Fruit fly (Drosophila melanogaster) whole organism, pupa: ENCODE results near the gene mRpS30.

Experiments
- CG10348 ChIP-seq: fragments of 200-800 bp; sonication (Bioruptor generic); IDR thresholded peaks from 2 replicates; pipeline ENCODE4 v1.3.6; 2022; ENCODE audit warnings: missing biosample characterization, missing genetic modification characterization
- CG12605 ChIP-seq: fragments of 200-800 bp; sonication (Bioruptor generic); IDR thresholded peaks from 2 replicates; pipeline ENCODE4 v1.3.6; 2022; ENCODE audit warnings: missing biosample characterization, missing genetic modification characterization
- CG13204 ChIP-seq: fragments of 200-800 bp; sonication (Bioruptor generic); optimal IDR thresholded peaks from 2 replicates; lab custom pipeline; 2018; ENCODE audit warnings: missing biosample characterization, mild to moderate bottlenecking, missing genetic modification characterization, moderate library complexity
- CG14655 ChIP-seq: fragments of 200-800 bp; sonication (Bioruptor generic); optimal IDR thresholded peaks from 3 replicates; lab custom pipeline; 2017; ENCODE audit warnings: mild to moderate bottlenecking, missing biosample characterization, missing genetic modification reagents, missing genetic modification characterization
- CG15710 ChIP-seq: fragments of 200-800 bp; sonication (Bioruptor generic); optimal IDR thresholded peaks from 2 replicates; lab custom pipeline; 2018; ENCODE audit warnings: missing biosample characterization, mild to moderate bottlenecking, missing genetic modification characterization, moderate library complexity
- CG17806 ChIP-seq: fragments of 200-800 bp; sonication (Bioruptor generic); optimal IDR thresholded peaks from 2 replicates; lab custom pipeline; 2018; ENCODE audit warnings: missing biosample characterization, mild to moderate bottlenecking, missing genetic modification characterization, moderate library complexity
- CG32121 ChIP-seq: fragments of 200-800 bp; sonication (Bioruptor generic); IDR thresholded peaks from 2 replicates; pipeline ENCODE4 v1.3.6; 2022; ENCODE audit warnings: missing biosample characterization, missing genetic modification characterization
- CG34367 ChIP-seq: fragments of 200-800 bp; sonication (Bioruptor generic); optimal IDR thresholded peaks from 2 replicates; lab custom pipeline; 2018; ENCODE audit warnings: missing biosample characterization, mild to moderate bottlenecking, missing genetic modification characterization
- CG4496 ChIP-seq: fragments of 200-800 bp; sonication (Bioruptor generic); IDR thresholded peaks from 3 replicates; pipeline ENCODE4 v1.3.6; 2022; ENCODE audit warnings: missing biosample characterization, missing genetic modification characterization
- CG8159 ChIP-seq: fragments of 200-800 bp; sonication (Bioruptor generic); optimal IDR thresholded peaks from 3 replicates; lab custom pipeline; 2018; ENCODE audit warnings: missing biosample characterization, mild to moderate bottlenecking, missing genetic modification characterization, moderate library complexity
- CG8301 ChIP-seq: fragments of 200-800 bp; sonication (Bioruptor generic); optimal IDR thresholded peaks from 2 replicates; lab custom pipeline; 2018; ENCODE audit warnings: missing biosample characterization, mild to moderate bottlenecking, missing genetic modification characterization
- CG9948 ChIP-seq: fragments of 200-800 bp; sonication (Bioruptor generic); optimal IDR thresholded peaks from 2 replicates; lab custom pipeline; 2018; ENCODE audit warnings: missing biosample characterization, mild to moderate bottlenecking, missing genetic modification characterization, moderate library complexity
- D1 ChIP-seq: fragments of 200-800 bp; sonication (Bioruptor generic); optimal IDR thresholded peaks from 2 replicates; lab custom pipeline; 2018; ENCODE audit warnings: missing biosample characterization, mild to moderate bottlenecking, missing genetic modification characterization, moderate library complexity
- EcR ChIP-seq: fragments of 200-800 bp; sonication (Bioruptor generic); optimal IDR thresholded peaks from 3 replicates; lab custom pipeline; 2019; ENCODE audit warnings: missing biosample characterization, missing genetic modification characterization, mild to moderate bottlenecking, moderate library complexity, missing genetic modification reagents
- Ets98B ChIP-seq: fragments of 200-800 bp; sonication (Bioruptor generic); IDR thresholded peaks from 2 replicates; pipeline ENCODE4 v1.3.6; 2022; ENCODE audit warnings: missing biosample characterization, missing genetic modification characterization
- Pif1A ChIP-seq: fragments of 200-800 bp; sonication (Bioruptor generic); optimal IDR thresholded peaks from 3 replicates; lab custom pipeline; 2016; ENCODE audit warnings: missing biosample characterization, missing genetic modification characterization
- Pif1B ChIP-seq: fragments of 200-800 bp; sonication (Bioruptor generic); optimal IDR thresholded peaks from 3 replicates; lab custom pipeline; 2016; ENCODE audit warnings: missing biosample characterization, missing genetic modification characterization
- Snoo ChIP-seq: fragments of 200-800 bp; sonication (Bioruptor generic); optimal IDR thresholded peaks from 3 replicates; lab custom pipeline; 2017; ENCODE audit warnings: missing biosample characterization, mild to moderate bottlenecking, missing genetic modification characterization, inconsistent platforms
- fd96Ca ChIP-seq: fragments of 200-800 bp; sonication (Bioruptor generic); IDR thresholded peaks from 3 replicates; pipeline ENCODE4 v1.3.6; 2022; ENCODE audit warnings: missing biosample characterization, missing genetic modification characterization
- gl ChIP-seq: fragments of 200-800 bp; sonication (Bioruptor generic); optimal IDR thresholded peaks from 2 replicates; lab custom pipeline; 2018; ENCODE audit warnings: missing biosample characterization, mild to moderate bottlenecking, missing genetic modification characterization
- rn ChIP-seq: fragments of 200-800 bp; sonication (Bioruptor generic); IDR thresholded peaks from 2 replicates; pipeline ENCODE4 v1.3.6; 2022; ENCODE audit warnings: missing biosample characterization, missing genetic modification characterization

Gene mRpS30

dm6 chrX:15814485-15814884, 28.6 kb downstream of the mRpS30 start:
- no peak for TF ChIP-seq CG12605
- no peak for TF ChIP-seq CG17806 (tag; lab: Kevin White, UChicago)
- no peak for TF ChIP-seq CG15710 (tag; lab: Kevin White, UChicago)
- TF ChIP-seq CG8159 (tag; lab: Kevin White, UChicago), result no peak
- TF ChIP-seq CG9948 (tag; lab: Kevin White, UChicago), result no peak
- TF ChIP-seq Pif1A (GFP tag; lab: Kevin White, UChicago), result no peak
- no peak for TF ChIP-seq CG34367 (tag; lab: Kevin White, UChicago)
- TF ChIP-seq EcR (GFP tag; lab: Kevin White, UChicago), result no peak
- no peak for TF ChIP-seq CG8301
- TF ChIP-seq Pif1B (GFP tag; lab: Kevin White, UChicago), result no peak
- no peak for TF ChIP-seq CG32121 (GFP tag; lab: Robert Waterston, UW)
- no peak for TF ChIP-seq rn (GFP tag; lab: Robert Waterston, UW)
- TF ChIP-seq Snoo (tag; lab: Kevin White, UChicago), result no peak
- TF ChIP-seq fd96Ca (GFP tag; lab: Robert Waterston, UW), result no peak
- no peak for TF ChIP-seq CG13204 (GFP tag; lab: Kevin White, UChicago)
- TF ChIP-seq gl (tag; lab: Kevin White, UChicago), result no peak
- no peak for TF ChIP-seq CG4496
- no peak for TF ChIP-seq Ets98B (GFP tag; lab: Robert Waterston, UW)
- no peak for TF ChIP-seq CG14655 (GFP tag; lab: Kevin White, UChicago)
- no peak for TF ChIP-seq CG10348

- TF ChIP-seq EcR (GFP tag; lab: Kevin White, UChicago) (no peak), CG34367 (tag; lab: Kevin White, UChicago) (no peak), CG9948 (tag; lab: Kevin White, UChicago) (no peak), CG15710 (tag; lab: Kevin White, UChicago) (no peak), Pif1A (GFP tag; lab: Kevin White, UChicago) (no peak), CG12605 (no peak), D1 (no peak), CG8301 (no peak)
These were observed 30.3 kb downstream of the mRpS30 start for dm6 chrX:15816127-15816526.

DNA sequence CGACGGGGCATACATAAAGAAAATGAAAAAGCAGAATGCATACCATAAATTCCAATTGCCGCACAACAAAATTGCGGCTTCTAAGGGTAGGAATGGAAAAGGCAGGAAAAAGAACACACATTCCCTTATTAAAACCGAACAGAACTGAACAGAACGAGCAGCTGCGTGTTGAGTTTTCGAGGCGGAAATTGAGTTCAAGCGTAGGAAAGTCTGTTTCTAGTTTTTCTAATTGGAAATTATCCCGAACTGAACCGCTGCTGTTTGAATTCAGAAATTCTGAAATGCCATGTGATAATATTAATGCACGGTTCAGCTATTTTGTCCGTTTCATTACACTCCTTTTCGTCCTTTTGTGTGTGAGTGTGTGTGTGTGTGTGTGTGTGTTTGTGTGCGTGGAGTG, 31.1 kb downstream of the mRpS30 start:
- TF ChIP-seq fd96Ca (GFP tag; lab: Robert Waterston, UW) (no peak), CG32121 (GFP tag; lab: Robert Waterston, UW) (no peak), CG9948 (tag; lab: Kevin White, UChicago) (no peak), Ets98B (GFP tag; lab: Robert Waterston, UW) (no peak), Snoo (tag; lab: Kevin White, UChicago) (no peak), CG15710 (tag; lab: Kevin White, UChicago) (no peak), CG10348 (no peak), CG4496 (no peak), Pif1B (GFP tag; lab: Kevin White, UChicago) (no peak), D1 (no peak), CG13204 (GFP tag; lab: Kevin White, UChicago) (no peak), gl (tag; lab: Kevin White, UChicago) (no peak), CG8159 (tag; lab: Kevin White, UChicago) (no peak), CG8301 (no peak), rn (GFP tag; lab: Robert Waterston, UW) (no peak), CG17806 (tag; lab: Kevin White, UChicago) (no peak), EcR (GFP tag; lab: Kevin White, UChicago) (no peak)

- TF ChIP-seq CG15710 (tag; lab: Kevin White, UChicago) (no peak), CG9948 (tag; lab: Kevin White, UChicago) (no peak), CG4496 (no peak), D1 (no peak)
These were observed 32.0 kb downstream of the mRpS30 start for dm6 chrX:15817823-15818222.

DNA sequence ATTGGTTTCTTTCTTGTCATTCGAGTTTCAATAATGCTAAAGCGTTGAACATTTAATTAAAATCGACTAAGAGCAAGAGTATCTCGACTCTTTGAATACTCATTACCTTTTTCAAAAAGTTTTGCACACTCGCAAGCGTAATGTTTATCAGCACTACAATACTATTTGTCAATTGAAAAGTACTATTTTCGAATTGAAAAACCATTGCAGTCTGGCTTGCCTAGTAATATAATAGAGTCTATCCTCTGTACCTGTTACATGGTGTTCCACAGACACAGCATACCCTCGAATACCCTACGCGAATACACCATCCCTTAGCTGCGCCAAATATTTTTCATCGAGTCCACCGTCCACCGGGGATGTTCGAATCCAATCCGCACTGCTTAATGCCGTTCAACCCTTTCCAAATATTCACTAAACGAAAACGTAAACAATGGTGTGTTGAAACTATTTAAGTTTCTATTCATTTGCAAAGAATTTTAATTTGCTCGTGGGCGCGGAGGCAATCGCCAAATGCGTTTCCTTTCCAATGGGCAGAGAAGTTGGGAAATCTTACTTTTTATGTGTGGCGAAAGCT, 32.8 kb downstream of the mRpS30 start:
- TF ChIP-seq CG8301 (no peak), CG15710 (tag; lab: Kevin White, UChicago) (no peak), CG10348 (no peak), CG17806 (tag; lab: Kevin White, UChicago) (no peak), gl (tag; lab: Kevin White, UChicago) (no peak)
- TF ChIP-seq, all 21 proteins: peak for 0

- TF ChIP-seq CG4496 (no peak), Pif1B (GFP tag; lab: Kevin White, UChicago) (no peak), CG12605 (no peak), CG34367 (tag; lab: Kevin White, UChicago) (no peak), CG8159 (tag; lab: Kevin White, UChicago) (no peak), CG13204 (GFP tag; lab: Kevin White, UChicago) (no peak), CG8301 (no peak), Ets98B (GFP tag; lab: Robert Waterston, UW) (no peak), CG10348 (no peak), EcR (GFP tag; lab: Kevin White, UChicago) (no peak), CG14655 (GFP tag; lab: Kevin White, UChicago) (no peak), CG32121 (GFP tag; lab: Robert Waterston, UW) (no peak), D1 (no peak), Pif1A (GFP tag; lab: Kevin White, UChicago) (no peak)
These were observed 36.5 kb downstream of the mRpS30 start for dm6 chrX:15822363-15822762.
